Fruit fly (Drosophila melanogaster): ENCODE data around the gene Socs16D.

The Socs16D gene

DNA sequence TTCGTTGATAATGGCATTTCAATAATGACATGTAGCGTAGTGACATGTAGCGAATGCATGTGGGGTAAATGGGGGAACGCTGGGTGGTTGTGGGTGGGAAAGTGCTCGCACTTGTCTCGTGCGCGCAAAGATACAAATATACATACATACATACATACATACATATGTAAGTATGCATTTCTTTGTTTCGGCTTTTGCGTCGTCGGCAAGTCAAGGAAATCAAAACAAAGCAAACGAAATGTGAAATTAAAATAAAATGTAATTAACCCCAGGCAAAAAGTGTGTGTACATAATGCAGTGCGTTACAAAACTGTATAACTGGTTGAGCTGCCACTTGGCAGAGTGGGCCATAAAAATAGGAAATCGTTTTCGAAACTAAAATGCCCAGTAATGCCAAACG, 48.3 kb upstream of the Socs16D start:
- no peak for TF ChIP-seq pan (optimal IDR thresholded peaks at IDR 0.05)
- TF ChIP-seq Rel (GFP tag; optimal IDR thresholded peaks at IDR 0.05), result no peak
- TF ChIP-seq Rel (tag; optimal IDR thresholded peaks at IDR 0.05), result peak; percentile 1

DNA sequence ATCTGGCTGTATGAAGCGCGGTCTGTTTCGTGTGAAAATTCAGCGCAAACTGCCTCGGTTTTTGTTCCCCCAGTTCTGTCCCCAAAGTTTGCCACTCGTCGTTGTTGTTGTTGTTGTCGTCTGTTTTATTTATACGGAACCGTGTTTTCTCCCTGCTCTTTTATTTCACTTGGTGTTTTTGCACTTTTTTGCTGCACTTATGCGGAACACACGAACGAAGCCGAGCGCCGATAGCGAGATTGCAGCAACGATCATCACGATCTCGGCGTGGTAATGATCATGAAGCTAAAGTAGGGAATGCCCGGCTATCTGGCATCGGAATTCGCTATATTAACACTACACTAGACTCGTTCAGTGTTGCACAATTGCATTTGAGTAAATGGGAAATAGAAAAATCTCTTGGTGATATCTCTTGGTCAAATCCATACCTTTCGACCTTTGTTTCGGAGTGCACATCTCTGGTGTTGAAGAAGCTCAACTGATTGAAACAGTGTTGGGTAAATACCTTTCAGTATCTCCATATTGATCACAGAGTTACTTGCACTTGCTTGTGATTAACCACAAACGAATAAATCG, 47.7 kb upstream of the Socs16D start:
- TF ChIP-seq h (GFP tag; optimal IDR thresholded peaks at IDR 0.05), result peak; percentile 2
- TF ChIP-seq Abd-B (GFP tag; optimal IDR thresholded peaks at IDR 0.05), result no peak
- no peak for TF ChIP-seq Rel (GFP tag; optimal IDR thresholded peaks at IDR 0.05)
- peak; percentile 80 for TF ChIP-seq Rel (tag; optimal IDR thresholded peaks at IDR 0.05)
- TF ChIP-seq sage (GFP tag; optimal IDR thresholded peaks at IDR 0.05), result no peak
- TF ChIP-seq sv (GFP tag; optimal IDR thresholded peaks at IDR 0.05), result no peak
- peak in 1 of 2 experiments; percentile 49 for TF ChIP-seq foxo (GFP tag; optimal IDR thresholded peaks at IDR 0.05)
- TF ChIP-seq fru (GFP tag; optimal IDR thresholded peaks at IDR 0.05), result peak; percentile 10
- TF ChIP-seq N (GFP tag; optimal IDR thresholded peaks at IDR 0.05), result no peak
- TF ChIP-seq psq (GFP tag; optimal IDR thresholded peaks at IDR 0.05), result peak; percentile 27

DNA sequence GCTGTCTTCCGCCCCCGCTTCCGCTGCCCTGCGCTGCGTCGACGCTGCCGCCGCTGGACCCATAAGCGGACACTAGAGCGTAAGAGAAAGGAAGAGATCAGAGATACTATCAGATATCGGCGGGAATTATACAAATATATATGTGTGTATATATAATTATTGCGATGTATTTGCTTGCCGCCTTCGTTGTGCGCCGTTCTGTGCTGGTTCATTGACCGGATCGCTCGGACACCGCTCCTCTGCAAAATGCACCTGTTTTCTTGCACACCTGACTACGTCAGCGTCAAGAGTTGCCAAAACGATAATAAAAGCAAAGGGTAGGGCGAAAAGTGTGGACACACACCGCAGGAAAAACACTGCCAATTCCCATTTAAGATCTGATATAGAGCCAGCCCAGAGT, 46.0 kb upstream of the Socs16D start:
- TF ChIP-seq CrebA (GFP tag; optimal IDR thresholded peaks at IDR 0.05; ENCODE audit: borderline replicate concordance) (no peak), dl (GFP tag; optimal IDR thresholded peaks at IDR 0.05; ENCODE audit: insufficient read depth in 1 of 2, partially characterized antibody in 2 of 2) (no peak), psq (GFP tag; optimal IDR thresholded peaks at IDR 0.05) (no peak), sage (GFP tag; optimal IDR thresholded peaks at IDR 0.05) (no peak), Dif (GFP tag; optimal IDR thresholded peaks at IDR 0.05; ENCODE audit: partially characterized antibody) (no peak)

- TF ChIP-seq jim (GFP tag; optimal IDR thresholded peaks at IDR 0.05), result no peak
- no peak for TF ChIP-seq Dfd (GFP tag; optimal IDR thresholded peaks at IDR 0.05)
- no peak for TF ChIP-seq CrebA (GFP tag; optimal IDR thresholded peaks at IDR 0.05; ENCODE audit: borderline replicate concordance)
- TF ChIP-seq usp (GFP tag; optimal IDR thresholded peaks at IDR 0.05), result no peak
- no peak for TF ChIP-seq GATAd (GFP tag; optimal IDR thresholded peaks at IDR 0.05)
- TF ChIP-seq foxo (GFP tag; optimal IDR thresholded peaks at IDR 0.05), result no peak
Measured at dm6 chrX:17872310-17872709, 44.9 kb upstream of the Socs16D start.

DNA sequence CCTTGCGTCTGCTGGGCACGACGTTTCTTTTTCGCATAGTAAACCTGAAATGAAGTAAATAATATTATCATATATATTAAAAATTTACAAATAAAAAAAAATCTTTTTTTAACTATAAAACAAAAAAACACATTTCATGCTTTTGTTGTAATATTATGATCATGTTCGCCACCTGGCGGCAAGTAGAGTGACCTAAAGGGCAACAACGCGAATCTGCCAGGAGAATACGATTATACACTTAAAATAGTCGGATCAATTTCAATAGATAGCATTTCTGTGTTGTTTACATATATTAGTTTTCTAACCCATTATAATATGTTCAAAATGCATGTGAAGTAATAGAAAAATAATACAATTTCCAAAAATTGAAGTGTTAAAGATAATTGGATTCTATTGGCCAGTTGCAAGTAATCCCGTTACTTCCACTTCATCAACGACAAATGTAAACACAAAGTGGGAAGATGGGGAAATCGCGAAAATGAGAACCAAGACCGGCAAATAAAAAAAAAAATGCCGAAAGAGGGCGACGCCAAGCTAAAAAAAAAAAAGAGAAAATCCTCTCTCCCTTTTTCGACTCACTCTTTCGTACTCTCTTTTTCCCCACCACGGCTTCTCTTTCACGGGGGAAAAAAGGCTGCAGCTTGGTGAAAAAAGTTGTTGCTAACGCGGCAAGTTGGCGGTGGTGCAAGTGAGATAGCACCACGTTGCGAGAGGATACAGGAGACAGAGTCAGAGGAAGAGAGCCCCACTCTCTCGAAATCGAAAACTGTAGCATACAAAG, 43.4 kb upstream of the Socs16D start:
- TF ChIP-seq dl (GFP tag; optimal IDR thresholded peaks at IDR 0.05; ENCODE audit: insufficient read depth in 1 of 2, partially characterized antibody in 2 of 2) (peak in 1 of 2 experiments; percentile 11), dsf (GFP tag; optimal IDR thresholded peaks at IDR 0.05; ENCODE audit: borderline replicate concordance) (no peak), Dif (GFP tag; optimal IDR thresholded peaks at IDR 0.05; ENCODE audit: partially characterized antibody) (peak; percentile 19), fru (GFP tag; optimal IDR thresholded peaks at IDR 0.05) (peak; percentile 3), rgr (GFP tag; optimal IDR thresholded peaks at IDR 0.05) (no peak)

- no peak for TF ChIP-seq dsf (GFP tag; optimal IDR thresholded peaks at IDR 0.05; ENCODE audit: borderline replicate concordance)
- no peak for TF ChIP-seq Hr83 (GFP tag; optimal IDR thresholded peaks at IDR 0.05; ENCODE audit: poor library complexity, severe bottlenecking)
- no peak for TF ChIP-seq Mio (GFP tag; optimal IDR thresholded peaks at IDR 0.05)
- TF ChIP-seq h (GFP tag; optimal IDR thresholded peaks at IDR 0.05), result no peak
- TF ChIP-seq GATAd (GFP tag; optimal IDR thresholded peaks at IDR 0.05), result no peak
- no peak for TF ChIP-seq Rel (GFP tag; optimal IDR thresholded peaks at IDR 0.05)
- TF ChIP-seq Rel (tag; optimal IDR thresholded peaks at IDR 0.05), result no peak
- no peak for TF ChIP-seq usp (GFP tag; optimal IDR thresholded peaks at IDR 0.05)
- TF ChIP-seq sv (GFP tag; optimal IDR thresholded peaks at IDR 0.05), result no peak
- no peak for TF ChIP-seq sage (GFP tag; optimal IDR thresholded peaks at IDR 0.05)
- no peak for TF ChIP-seq ey (GFP tag; optimal IDR thresholded peaks at IDR 0.05)
- no peak for TF ChIP-seq Abd-B (GFP tag; optimal IDR thresholded peaks at IDR 0.05)
- no peak for TF ChIP-seq Sp1 (GFP tag; optimal IDR thresholded peaks at IDR 0.05)
- no peak for TF ChIP-seq psq (GFP tag; optimal IDR thresholded peaks at IDR 0.05)
Measured at dm6 chrX:17865103-17865502, 37.7 kb upstream of the Socs16D start.

DNA sequence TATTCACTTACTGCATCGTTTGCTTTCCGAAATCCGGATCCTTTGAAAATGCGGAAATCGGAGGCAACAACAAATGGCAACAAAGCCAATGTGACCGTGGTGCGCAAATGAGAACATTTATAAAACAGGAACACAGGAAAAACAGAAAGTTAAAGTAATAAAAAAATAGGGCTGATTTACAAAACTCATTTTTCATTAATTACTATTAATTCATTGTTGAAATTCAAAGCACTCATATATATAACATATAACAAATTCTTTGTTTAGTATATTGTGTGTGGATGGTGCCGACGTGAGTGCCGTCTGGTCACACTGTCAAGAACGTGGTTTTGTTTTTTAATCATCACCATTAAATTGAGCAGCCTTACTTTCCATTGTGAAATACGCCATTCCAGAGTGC, 33.3 kb upstream of the Socs16D start, which contains the start of the genes Arp8 and CG6769:
TSS of gene Arp8 (minus strand) at position 90 of the 400 bp plus-strand sequence.
TSS of gene CG6769 (plus strand) at position 292 of the 400 bp plus-strand sequence.
- TF ChIP-seq fru (GFP tag; optimal IDR thresholded peaks at IDR 0.05) (peak; percentile 10), woc (GFP tag; optimal IDR thresholded peaks at IDR 0.05) (peak; percentile 15), h (GFP tag; optimal IDR thresholded peaks at IDR 0.05) (peak; percentile 48), Hnf4 (GFP tag; optimal IDR thresholded peaks at IDR 0.05) (peak; percentile 28), foxo (GFP tag; optimal IDR thresholded peaks at IDR 0.05) (peak in 1 of 2 experiments; percentile 39), Rel (GFP tag; optimal IDR thresholded peaks at IDR 0.05) (no peak), Rel (tag; optimal IDR thresholded peaks at IDR 0.05) (peak; percentile 25), jim (GFP tag; optimal IDR thresholded peaks at IDR 0.05) (no peak), HLH106 (tag; optimal IDR thresholded peaks at IDR 0.05) (peak; percentile 48), Dif (GFP tag; optimal IDR thresholded peaks at IDR 0.05; ENCODE audit: partially characterized antibody) (no peak), Myc (optimal IDR thresholded peaks at IDR 0.05) (peak; percentile 0), rgr (GFP tag; optimal IDR thresholded peaks at IDR 0.05) (peak; percentile 32), Sp1 (GFP tag; optimal IDR thresholded peaks at IDR 0.05) (peak; percentile 34), Dfd (GFP tag; optimal IDR thresholded peaks at IDR 0.05) (no peak), CrebA (GFP tag; optimal IDR thresholded peaks at IDR 0.05; ENCODE audit: borderline replicate concordance) (no peak), OdsH (GFP tag; optimal IDR thresholded peaks at IDR 0.05) (peak; percentile 15), ey (GFP tag; optimal IDR thresholded peaks at IDR 0.05) (peak; percentile 27)
